Worm (Caenorhabditis elegans) whole organism, mixed stage, embryonic: Measurements from ENCODE around the gene W08E12.7.

ENCODE experiments used
- flh-1 ChIP-seq: fragments of 200-800 bp; sonication (Bioruptor generic); optimal IDR thresholded peaks from 2 replicates; lab custom pipeline; 2018; ENCODE audit warnings: mild to moderate bottlenecking, missing genetic modification characterization, moderate library complexity, missing compliant biosample characterization
- lin-13 ChIP-seq: fragments of 150-350 bp; optimal IDR thresholded peaks from 2 replicates; lab custom pipeline; 2014; ENCODE audit warnings: missing biosample characterization, missing genetic modification characterization
- nhr-237 ChIP-seq: fragments of 150-350 bp; optimal IDR thresholded peaks from 2 replicates; lab custom pipeline; 2014; ENCODE audit warnings: missing biosample characterization, missing genetic modification characterization
- unc-120 ChIP-seq: sonication (generic microtip); optimal IDR thresholded peaks from 2 replicates; lab custom pipeline; 2017; ENCODE audit warnings: missing genetic modification characterization, missing compliant biosample characterization; ENCODE audit not compliant: poor library complexity, severe bottlenecking

- TF ChIP-seq unc-120 (no peak), nhr-237 (tag; lab: Kevin White, UChicago) (no peak), flh-1 (GFP tag; lab: Kevin White, UChicago) (no peak), lin-13 (no peak)
Measured at ce11 chrIV:3258528-3258927, 36.4 kb upstream of the W08E12.7 start, which contains the start of gene T26C12.1.
